Fruit fly (Drosophila melanogaster): ENCODE data around the gene Ptpa.

Gene Ptpa

DNA sequence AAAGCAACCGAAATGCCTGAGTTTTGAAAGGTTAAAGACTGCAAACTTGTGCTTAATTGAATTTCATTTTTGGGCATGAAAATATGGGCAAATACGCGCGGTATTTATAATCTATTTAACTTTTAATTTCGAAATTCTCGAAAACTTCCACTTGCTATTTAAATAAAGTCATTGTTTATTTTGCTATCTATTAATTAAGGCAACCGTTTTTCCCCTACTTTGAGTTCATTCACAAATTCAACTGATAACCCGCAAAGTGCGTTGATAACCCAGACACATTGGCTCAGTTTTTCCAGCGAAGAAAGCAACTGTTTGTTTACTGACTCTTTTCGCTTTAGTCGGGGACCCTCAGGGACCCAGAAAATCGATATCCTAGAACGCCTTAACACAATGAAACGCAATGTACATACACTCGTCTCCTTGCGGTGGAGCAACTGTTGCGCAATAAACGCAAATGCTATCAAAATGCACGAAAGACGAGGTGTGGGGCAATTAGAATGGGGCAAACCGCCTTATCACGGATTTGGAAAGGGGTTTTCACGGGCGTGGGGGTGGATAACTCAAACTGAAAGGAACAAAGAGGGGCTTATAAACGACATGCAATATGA is 4.9 kb upstream of the Ptpa start (continued):
- TF ChIP-seq CG18619 (GFP tag; optimal IDR thresholded peaks at IDR 0.05) = no peak
- no peak for TF ChIP-seq CG3995 (GFP tag; optimal IDR thresholded peaks at IDR 0.05)
- peak; percentile 69 for TF ChIP-seq exex (tag; optimal IDR thresholded peaks at IDR 0.05)
- TF ChIP-seq CG13775 (GFP tag; optimal IDR thresholded peaks at IDR 0.05) = no peak
- no peak for TF ChIP-seq CG8924 (tag; optimal IDR thresholded peaks at IDR 0.05)
- no peak for TF ChIP-seq Drgx (GFP tag; IDR thresholded peaks at IDR 0.05)

DNA sequence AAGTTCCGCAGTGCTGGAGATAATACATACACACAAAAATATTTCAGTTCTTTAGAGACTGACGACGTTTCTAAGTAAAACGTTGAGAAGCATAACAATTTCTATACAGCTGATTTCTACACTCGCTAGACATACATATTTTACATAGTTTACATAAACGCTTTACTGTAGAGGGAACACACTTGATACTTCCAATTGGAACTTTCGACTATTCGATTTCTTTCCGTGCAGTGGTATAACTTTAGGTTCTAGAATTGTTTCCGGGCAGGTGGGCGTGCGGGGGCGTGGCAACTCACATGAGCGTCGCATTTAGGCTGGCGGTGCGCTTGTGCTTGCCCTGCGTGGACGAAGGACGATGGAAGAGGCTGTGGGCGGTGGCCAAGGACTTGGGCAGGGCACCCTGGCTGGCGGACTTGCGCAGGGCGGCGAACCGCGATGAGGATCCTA is 4.3 kb upstream of the Ptpa start:
- TF ChIP-seq NFAT (GFP tag; IDR thresholded peaks at IDR 0.05) (no peak), CG8089 (GFP tag; optimal IDR thresholded peaks at IDR 0.05) (peak; percentile 10), Ets97D (GFP tag; optimal IDR thresholded peaks at IDR 0.05) (no peak), az2 (GFP tag; optimal IDR thresholded peaks at IDR 0.05) (no peak), CG3065 (GFP tag; optimal IDR thresholded peaks at IDR 0.05) (peak; percentile 65), CG13424 (tag; optimal IDR thresholded peaks at IDR 0.05) (peak; percentile 15), ssp (GFP tag; IDR thresholded peaks at IDR 0.05) (no peak), CG15073 (GFP tag; optimal IDR thresholded peaks at IDR 0.05) (no peak), Xrp1 (GFP tag; IDR thresholded peaks at IDR 0.05) (0 out of 2 replicates have a peak, but pooled peaks have one; percentile 48), CG10209 (GFP tag; optimal IDR thresholded peaks at IDR 0.05) (peak; percentile 3), CG11398 (GFP tag; optimal IDR thresholded peaks at IDR 0.05) (no peak), inv (GFP tag; IDR thresholded peaks at IDR 0.05; ENCODE audit: partially characterized antibody) (0 out of 2 replicates have a peak, but pooled peaks have one; percentile 23), otp (GFP tag; IDR thresholded peaks at IDR 0.05) (no peak), Sin3A (optimal IDR thresholded peaks at IDR 0.05) (no peak), CG9437 (GFP tag; optimal IDR thresholded peaks at IDR 0.05) (no peak), CG18764 (GFP tag; optimal IDR thresholded peaks at IDR 0.05) (no peak), dati (GFP tag; IDR thresholded peaks at IDR 0.05) (no peak), CG1647 (GFP tag; optimal IDR thresholded peaks at IDR 0.05) (no peak), hkb (optimal IDR thresholded peaks at IDR 0.05) (no peak), hkb (GFP tag; IDR thresholded peaks at IDR 0.05) (peak; percentile 12; the same call in 1 of the 2 replicates), gem (tag; optimal IDR thresholded peaks at IDR 0.05) (peak; percentile 41), CG10959 (GFP tag; IDR thresholded peaks at IDR 0.05) (no peak), sima (GFP tag; optimal IDR thresholded peaks at IDR 0.05) (no peak), CG10366 (GFP tag; IDR thresholded peaks at IDR 0.05) (no peak), CG1603 (tag; optimal IDR thresholded peaks at IDR 0.05) (peak; percentile 35), CG17359 (tag; optimal IDR thresholded peaks at IDR 0.05) (peak; percentile 6), Spps (tag; optimal IDR thresholded peaks at IDR 0.05) (no peak), hth (optimal IDR thresholded peaks at IDR 0.05) (no peak), CG12391 (tag; optimal IDR thresholded peaks at IDR 0.05) (peak; percentile 25), CG14710 (tag; optimal IDR thresholded peaks at IDR 0.05) (no peak), H15 (GFP tag; IDR thresholded peaks at IDR 0.05) (no peak), Side (GFP tag; optimal IDR thresholded peaks at IDR 0.05) (no peak), bbx (GFP tag; IDR thresholded peaks at IDR 0.05; ENCODE audit: partially characterized antibody) (no peak), jumu (GFP tag; optimal IDR thresholded peaks at IDR 0.05) (no peak), Hey (tag; optimal IDR thresholded peaks at IDR 0.05) (no peak), CoRest (tag; optimal IDR thresholded peaks at IDR 0.05) (peak; percentile 12), fd96Cb (tag; optimal IDR thresholded peaks at IDR 0.05) (no peak), pho (GFP tag; optimal IDR thresholded peaks at IDR 0.05) (peak; percentile 3), sens (GFP tag) (peak; percentile 19), TFAM (GFP tag; optimal IDR thresholded peaks at IDR 0.05) (no peak), Bteb2 (GFP tag; optimal IDR thresholded peaks at IDR 0.05) (no peak), CG9932 (GFP tag; IDR thresholded peaks at IDR 0.05) (no peak), Elba2 (GFP tag; optimal IDR thresholded peaks at IDR 0.05) (peak; percentile 62), btn (GFP tag; optimal IDR thresholded peaks at IDR 0.05) (peak; percentile 5), ro (GFP tag; IDR thresholded peaks at IDR 0.05) (no peak)
